Fruit fly (Drosophila melanogaster) whole organism: ENCODE results near the gene Sgf11.

Experiments used
- CG8478 ChIP-seq: fragments of >200 bp; optimal IDR thresholded peaks from 2 replicates; lab custom pipeline; 2018; ENCODE audit warnings: inconsistent platforms
- Dll ChIP-seq: fragments of >200 bp; optimal IDR thresholded peaks from 2 replicates; lab custom pipeline; 2017
- EcR ChIP-seq, 2 experiments: fragments of >200 bp; optimal IDR thresholded peaks; 2 replicates each; lab custom pipeline; 2017; ENCODE audit warnings: missing biosample characterization in 2 of 2, missing genetic modification characterization in 2 of 2, missing genetic modification reagents in 2 of 2
- pan ChIP-seq: fragments of >200 bp; optimal IDR thresholded peaks from 2 replicates; lab custom pipeline; 2017
- psq ChIP-seq: fragments of >200 bp; optimal IDR thresholded peaks from 2 replicates; lab custom pipeline; 2017
- usp ChIP-seq: fragments of >200 bp; optimal IDR thresholded peaks from 2 replicates; lab custom pipeline; 2017; ENCODE audit warnings: missing biosample characterization, missing genetic modification characterization, mixed read lengths

DNA sequence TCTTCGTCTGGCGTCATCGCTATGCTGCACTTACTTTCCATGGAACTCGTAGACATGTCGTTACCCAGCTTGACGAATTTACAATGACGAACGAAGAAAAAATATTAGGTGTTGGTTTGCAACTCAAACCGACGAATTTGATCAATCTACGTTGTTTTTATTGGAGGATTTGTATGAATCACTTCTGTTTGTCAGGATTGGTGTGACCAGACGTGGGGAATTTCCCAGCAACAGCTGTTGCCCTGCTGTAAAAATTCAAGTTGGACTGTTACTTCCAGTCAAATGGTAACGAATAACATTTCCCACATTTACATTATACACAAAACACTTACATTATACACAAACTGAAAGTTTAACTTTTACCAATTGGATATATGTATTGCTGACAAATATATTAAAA is 2.2 kb upstream of the Sgf11 start, which contains the start of gene Chmp1:
- TF ChIP-seq CG8478 (lab: Kevin White, UChicago) (no peak), psq (lab: Kevin White, UChicago) (no peak), Dll (lab: Kevin White, UChicago) (no peak), pan (no peak), usp (GFP tag; lab: Kevin White, UChicago) (no peak), EcR (GFP tag; optimal IDR thresholded peaks at IDR 0.05; lab: Kevin White, UChicago) (no peak)
